ENCODE assay signal across 1 fruit fly cellular context in the genomic region with DNA sequence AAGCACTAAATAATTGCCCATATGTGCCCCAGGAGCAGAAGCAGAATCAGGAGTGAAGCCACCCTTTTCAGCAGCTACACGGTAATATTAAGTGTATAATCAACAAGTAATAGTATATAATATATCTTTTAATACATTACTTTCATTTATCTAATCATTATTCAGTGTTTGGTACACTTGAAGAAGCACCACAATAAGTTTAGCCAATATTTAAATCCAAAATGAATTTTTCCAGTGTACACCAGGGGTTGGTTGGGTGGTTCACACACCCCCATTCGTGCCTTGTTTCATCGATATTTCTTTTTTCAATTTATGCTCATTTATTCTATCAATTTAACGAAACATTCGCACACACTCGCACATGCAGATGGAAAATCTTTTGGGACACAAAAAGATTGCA.
TF ChIP-seq lines count a peak whose summit lies in the region.

No protein-coding gene starts in this region.

TF ChIP-seq in whole organism, embryonic, 481 proteins besides CTCF, POLR2A, EP300 and RAD21 (continued from another document and continues in another):
- TF ChIP-seq Rx (GFP tag; IDR thresholded peaks at IDR 0.05; lab: Robert Waterston, UW) (0 out of 2 replicates have a peak, but pooled peaks have one; percentile 14), CG11398 (GFP tag; optimal IDR thresholded peaks at IDR 0.05; lab: Kevin White, UChicago) (no peak), CG10267 (tag; optimal IDR thresholded peaks at IDR 0.05; lab: Kevin White, UChicago) (peak; percentile 69), zf30C (GFP tag; optimal IDR thresholded peaks at IDR 0.05; lab: Kevin White, UChicago) (peak; percentile 25), CG1792 (GFP tag; optimal IDR thresholded peaks at IDR 0.05; lab: Kevin White, UChicago) (peak; percentile 30), CG8359 (GFP tag; optimal IDR thresholded peaks at IDR 0.05; lab: Kevin White, UChicago; ENCODE audit: borderline replicate concordance) (no peak), yki (optimal IDR thresholded peaks at IDR 0.05; lab: Kevin White, UChicago) (no peak), dysf (GFP tag; IDR thresholded peaks at IDR 0.05; lab: Robert Waterston, UW) (peak; percentile 57; the same call in 2 of the 3 replicates), Chrac-16 (GFP tag; optimal IDR thresholded peaks at IDR 0.05; lab: Kevin White, UChicago) (peak; percentile 23), Mrtf (GFP tag; IDR thresholded peaks at IDR 0.05; lab: Robert Waterston, UW) (peak; percentile 20; the same call in 2 of the 3 replicates), fru (optimal IDR thresholded peaks at IDR 0.05; lab: Kevin White, UChicago) (no peak), CG12104 (GFP tag; optimal IDR thresholded peaks at IDR 0.05; lab: Kevin White, UChicago) (peak; percentile 16), CG9437 (GFP tag; optimal IDR thresholded peaks at IDR 0.05; lab: Kevin White, UChicago) (peak; percentile 4), Oli (tag; optimal IDR thresholded peaks at IDR 0.05; lab: Kevin White, UChicago) (peak; percentile 64), HLH3B (GFP tag; IDR thresholded peaks at IDR 0.05; lab: Robert Waterston, UW) (peak; percentile 69), Gsc (GFP tag; IDR thresholded peaks at IDR 0.05; lab: Robert Waterston, UW) (no peak), knrl (GFP tag; IDR thresholded peaks at IDR 0.05; lab: Robert Waterston, UW; ENCODE audit: partially characterized antibody) (no peak), tup (GFP tag; optimal IDR thresholded peaks at IDR 0.05; lab: Kevin White, UChicago) (peak; percentile 22), Xbp1 (GFP tag; optimal IDR thresholded peaks at IDR 0.05; lab: Kevin White, UChicago) (peak; percentile 38), CG14050 (GFP tag; IDR thresholded peaks at IDR 0.05; lab: Robert Waterston, UW) (0 out of 3 replicates have a peak, but pooled peaks have one; percentile 18), CG10431 (GFP tag; optimal IDR thresholded peaks at IDR 0.05; lab: Kevin White, UChicago) (no peak), psq (GFP tag; optimal IDR thresholded peaks at IDR 0.05; lab: Kevin White, UChicago) (no peak), kni (GFP tag; optimal IDR thresholded peaks at IDR 0.05; lab: Kevin White, UChicago) (no peak), run (tag; optimal IDR thresholded peaks at IDR 0.05; lab: Kevin White, UChicago) (no peak), CG11504 (tag; optimal IDR thresholded peaks at IDR 0.05; lab: Kevin White, UChicago) (peak; percentile 81), CG10654 (GFP tag; optimal IDR thresholded peaks at IDR 0.05; lab: Kevin White, UChicago) (peak; percentile 48), CG9215 (GFP tag; IDR thresholded peaks at IDR 0.05; lab: Robert Waterston, UW) (no peak), fd3F (GFP tag; optimal IDR thresholded peaks at IDR 0.05; lab: Kevin White, UChicago) (no peak), zfh2 (GFP tag; optimal IDR thresholded peaks at IDR 0.05; lab: Kevin White, UChicago) (no peak), CG34224 (GFP tag; IDR thresholded peaks at IDR 0.05; lab: Robert Waterston, UW; ENCODE audit: partially characterized antibody) (no peak), ems (GFP tag; optimal IDR thresholded peaks at IDR 0.05; lab: Kevin White, UChicago) (no peak), crc (GFP tag; optimal IDR thresholded peaks at IDR 0.05; lab: Kevin White, UChicago) (no peak), CG7839 (tag; optimal IDR thresholded peaks at IDR 0.05; lab: Kevin White, UChicago) (peak; percentile 67), CG12299 (tag; optimal IDR thresholded peaks at IDR 0.05; lab: Kevin White, UChicago) (peak; percentile 41), oc (tag; optimal IDR thresholded peaks at IDR 0.05; lab: Kevin White, UChicago) (peak; percentile 51), ftz-f1 (GFP tag; optimal IDR thresholded peaks at IDR 0.05; lab: Kevin White, UChicago) (no peak), sisA (GFP tag; IDR thresholded peaks at IDR 0.05; lab: Robert Waterston, UW) (peak; percentile 38), CG13624 (GFP tag; optimal IDR thresholded peaks at IDR 0.05; lab: Kevin White, UChicago) (no peak), vnd (GFP tag; IDR thresholded peaks at IDR 0.05; lab: Robert Waterston, UW; ENCODE audit: partially characterized antibody) (no peak), CG31441 (GFP tag; IDR thresholded peaks at IDR 0.05; lab: Robert Waterston, UW) (peak; percentile 67), CG11695 (GFP tag; IDR thresholded peaks at IDR 0.05; lab: Robert Waterston, UW) (0 out of 3 replicates have a peak, but pooled peaks have one; percentile 12), pum (GFP tag; optimal IDR thresholded peaks at IDR 0.05; lab: Kevin White, UChicago) (no peak), nom (GFP tag; optimal IDR thresholded peaks at IDR 0.05; lab: Kevin White, UChicago) (no peak), CG17568 (GFP tag; optimal IDR thresholded peaks at IDR 0.05; lab: Kevin White, UChicago) (no peak), CG31388 (GFP tag; optimal IDR thresholded peaks at IDR 0.05; lab: Kevin White, UChicago) (no peak), amos (GFP tag; IDR thresholded peaks at IDR 0.05; lab: Robert Waterston, UW; ENCODE audit: partially characterized antibody) (no peak), gcm (GFP tag; optimal IDR thresholded peaks at IDR 0.05; lab: Kevin White, UChicago) (peak; percentile 36), CG2199 (GFP tag; IDR thresholded peaks at IDR 0.05; lab: Robert Waterston, UW) (no peak), tio (GFP tag; optimal IDR thresholded peaks at IDR 0.05; lab: Kevin White, UChicago) (no peak), CG9727 (GFP tag; optimal IDR thresholded peaks at IDR 0.05; lab: Kevin White, UChicago) (peak; percentile 36), ssp (GFP tag; IDR thresholded peaks at IDR 0.05; lab: Robert Waterston, UW) (peak; percentile 46; the same call in 1 of the 2 replicates), H15 (GFP tag; IDR thresholded peaks at IDR 0.05; lab: Robert Waterston, UW) (peak; percentile 60; the same call in 1 of the 3 replicates), pb (GFP tag; optimal IDR thresholded peaks at IDR 0.05; lab: Kevin White, UChicago) (no peak), CrebB (tag; optimal IDR thresholded peaks at IDR 0.05; lab: Kevin White, UChicago) (no peak), CG6254 (GFP tag; optimal IDR thresholded peaks at IDR 0.05; lab: Kevin White, UChicago) (peak; percentile 60), CG1603 (tag; optimal IDR thresholded peaks at IDR 0.05; lab: Kevin White, UChicago) (peak; percentile 66), CG3995 (GFP tag; optimal IDR thresholded peaks at IDR 0.05; lab: Kevin White, UChicago) (no peak), jigr1 (GFP tag; IDR thresholded peaks at IDR 0.05; lab: Robert Waterston, UW) (no peak), CG6854 (GFP tag; optimal IDR thresholded peaks at IDR 0.05; lab: Kevin White, UChicago) (no peak), cas (GFP tag; IDR thresholded peaks at IDR 0.05; lab: Robert Waterston, UW) (no peak), CG1024 (GFP tag; IDR thresholded peaks at IDR 0.05; lab: Robert Waterston, UW) (peak; percentile 49; the same call in 1 of the 2 replicates), HLHmδ (GFP tag; optimal IDR thresholded peaks at IDR 0.05; lab: Kevin White, UChicago) (no peak), CG11723 (GFP tag; optimal IDR thresholded peaks at IDR 0.05; lab: Kevin White, UChicago) (no peak), crol (GFP tag; IDR thresholded peaks at IDR 0.05; lab: Robert Waterston, UW) (no peak), Hr51 (GFP tag; optimal IDR thresholded peaks at IDR 0.05; lab: Kevin White, UChicago) (peak in 1 of 2 experiments; percentile 68), slou (GFP tag; optimal IDR thresholded peaks at IDR 0.05; lab: Kevin White, UChicago) (no peak), CG7271 (tag; optimal IDR thresholded peaks at IDR 0.05; lab: Kevin White, UChicago) (no peak), tna (GFP tag; IDR thresholded peaks at IDR 0.05; lab: Robert Waterston, UW; ENCODE audit: partially characterized antibody) (no peak), fd64A (GFP tag; optimal IDR thresholded peaks at IDR 0.05; lab: Kevin White, UChicago) (no peak), CG18619 (GFP tag; optimal IDR thresholded peaks at IDR 0.05; lab: Kevin White, UChicago) (peak; percentile 2), stc (GFP tag; IDR thresholded peaks at IDR 0.05; lab: Robert Waterston, UW) (peak; percentile 59), wek (GFP tag; optimal IDR thresholded peaks at IDR 0.05; lab: Kevin White, UChicago) (no peak), CG10565 (GFP tag; optimal IDR thresholded peaks at IDR 0.05; lab: Kevin White, UChicago) (no peak), hkb (optimal IDR thresholded peaks at IDR 0.05; lab: Kevin White, UChicago) (no peak), hkb (GFP tag; IDR thresholded peaks at IDR 0.05; lab: Robert Waterston, UW) (peak; percentile 66), Fer2 (tag; optimal IDR thresholded peaks at IDR 0.05; lab: Kevin White, UChicago) (peak; percentile 1), sqz (GFP tag; optimal IDR thresholded peaks at IDR 0.05; lab: Kevin White, UChicago) (no peak), CG13123 (GFP tag; optimal IDR thresholded peaks at IDR 0.05; lab: Kevin White, UChicago) (no peak), CG11247 (GFP tag; IDR thresholded peaks at IDR 0.05; lab: Robert Waterston, UW) (peak; percentile 33; the same call in 1 of the 2 replicates), ap (GFP tag; IDR thresholded peaks at IDR 0.05; lab: Robert Waterston, UW) (0 out of 2 replicates have a peak, but pooled peaks have one; percentile 41), CG1832 (GFP tag; optimal IDR thresholded peaks at IDR 0.05; lab: Kevin White, UChicago) (no peak), ERR (GFP tag; optimal IDR thresholded peaks at IDR 0.05; lab: Kevin White, UChicago) (no peak), CG12659 (GFP tag; optimal IDR thresholded peaks at IDR 0.05; lab: Kevin White, UChicago) (peak; percentile 13), CG17912 (GFP tag; optimal IDR thresholded peaks at IDR 0.05; lab: Kevin White, UChicago) (no peak), CG5245 (GFP tag; optimal IDR thresholded peaks at IDR 0.05; lab: Kevin White, UChicago) (peak; percentile 42), trh (GFP tag; optimal IDR thresholded peaks at IDR 0.05; lab: Kevin White, UChicago) (no peak), Sox102F (GFP tag; optimal IDR thresholded peaks at IDR 0.05; lab: Kevin White, UChicago) (peak; percentile 63), CG6175 (GFP tag; IDR thresholded peaks at IDR 0.05; lab: Robert Waterston, UW) (no peak), bab2 (GFP tag; optimal IDR thresholded peaks at IDR 0.05; lab: Kevin White, UChicago) (no peak), CG10274 (GFP tag; optimal IDR thresholded peaks at IDR 0.05; lab: Kevin White, UChicago) (no peak), fd96Cb (tag; optimal IDR thresholded peaks at IDR 0.05; lab: Kevin White, UChicago) (peak; percentile 77), CG2889 (GFP tag; IDR thresholded peaks at IDR 0.05; lab: Robert Waterston, UW) (no peak), CG9797 (GFP tag; optimal IDR thresholded peaks at IDR 0.05; lab: Kevin White, UChicago) (no peak), CG10979 (tag; optimal IDR thresholded peaks at IDR 0.05; lab: Kevin White, UChicago) (peak; percentile 81), Hr3 (GFP tag; optimal IDR thresholded peaks at IDR 0.05; lab: Kevin White, UChicago) (peak; percentile 45), lilli (GFP tag; optimal IDR thresholded peaks at IDR 0.05; lab: Kevin White, UChicago) (peak; percentile 4), CG11560 (tag; IDR thresholded peaks at IDR 0.05; lab: Robert Waterston, UW) (0 out of 3 replicates have a peak, but pooled peaks have one; percentile 14), aop (GFP tag; IDR thresholded peaks at IDR 0.05; lab: Robert Waterston, UW) (no peak), CG6683 (GFP tag; optimal IDR thresholded peaks at IDR 0.05; lab: Kevin White, UChicago) (no peak), ind (GFP tag; optimal IDR thresholded peaks at IDR 0.05; lab: Kevin White, UChicago) (peak; percentile 48), stwl (tag; optimal IDR thresholded peaks at IDR 0.05; lab: Kevin White, UChicago) (no peak), maf-S (GFP tag; optimal IDR thresholded peaks at IDR 0.05; lab: Kevin White, UChicago) (no peak), CG15696 (tag; optimal IDR thresholded peaks at IDR 0.05; lab: Kevin White, UChicago) (no peak), Fer1 (GFP tag; optimal IDR thresholded peaks at IDR 0.05; lab: Kevin White, UChicago) (peak; percentile 67), Dek (tag; optimal IDR thresholded peaks at IDR 0.05; lab: Kevin White, UChicago) (no peak), luna (GFP tag; optimal IDR thresholded peaks at IDR 0.05; lab: Kevin White, UChicago) (no peak), exex (tag; optimal IDR thresholded peaks at IDR 0.05; lab: Kevin White, UChicago) (no peak), CG13775 (GFP tag; optimal IDR thresholded peaks at IDR 0.05; lab: Kevin White, UChicago) (peak; percentile 0), Doc3 (GFP tag; IDR thresholded peaks at IDR 0.05; lab: Robert Waterston, UW; ENCODE audit: partially characterized antibody) (no peak), vvl (GFP tag; IDR thresholded peaks at IDR 0.05; lab: Robert Waterston, UW) (peak; percentile 69), CG30020 (tag; optimal IDR thresholded peaks at IDR 0.05; lab: Kevin White, UChicago) (peak; percentile 24), Hand (GFP tag; optimal IDR thresholded peaks at IDR 0.05; lab: Kevin White, UChicago) (no peak), CG10366 (GFP tag; IDR thresholded peaks at IDR 0.05; lab: Robert Waterston, UW) (0 out of 2 replicates have a peak, but pooled peaks have one; percentile 12), en (GFP tag; optimal IDR thresholded peaks at IDR 0.05; lab: Kevin White, UChicago) (no peak), CG3847 (GFP tag; IDR thresholded peaks at IDR 0.05; lab: Robert Waterston, UW) (no peak), CG31224 (GFP tag; IDR thresholded peaks at IDR 0.05; lab: Robert Waterston, UW) (0 out of 2 replicates have a peak, but pooled peaks have one; percentile 32), CG6654 (GFP tag; optimal IDR thresholded peaks at IDR 0.05; lab: Kevin White, UChicago) (no peak), sob (GFP tag; IDR thresholded peaks at IDR 0.05; lab: Robert Waterston, UW) (peak; percentile 49; the same call in 1 of the 2 replicates), ato (GFP tag; IDR thresholded peaks at IDR 0.05; lab: Robert Waterston, UW; ENCODE audit: partially characterized antibody) (no peak), sug (tag; optimal IDR thresholded peaks at IDR 0.05; lab: Kevin White, UChicago) (peak; percentile 1), CkIIα-i1 (GFP tag; IDR thresholded peaks at IDR 0.05; lab: Robert Waterston, UW) (no peak), seq (GFP tag; IDR thresholded peaks at IDR 0.05; lab: Robert Waterston, UW) (peak; percentile 70), bigmax (GFP tag; optimal IDR thresholded peaks at IDR 0.05; lab: Kevin White, UChicago) (no peak), HmgZ (tag; optimal IDR thresholded peaks at IDR 0.05; lab: Kevin White, UChicago) (no peak), CG3281 (GFP tag; optimal IDR thresholded peaks at IDR 0.05; lab: Kevin White, UChicago) (peak; percentile 40), NFAT (GFP tag; IDR thresholded peaks at IDR 0.05; lab: Robert Waterston, UW) (no peak), CG12219 (GFP tag; optimal IDR thresholded peaks at IDR 0.05; lab: Kevin White, UChicago) (no peak), C15 (GFP tag; IDR thresholded peaks at IDR 0.05; lab: Robert Waterston, UW) (no peak)
